Worm (Caenorhabditis elegans) whole organism, L1 larva: ENCODE results near the gene fbxl-1.
A peak's percentile ranks its signal among the peaks of the same experiment; 100 is the strongest.

Source experiments
- C16A3.4 ChIP-seq: fragments of 150-350 bp; optimal IDR thresholded peaks from 2 replicates; lab custom pipeline; 2014; ENCODE audit warnings: missing biosample characterization, missing genetic modification characterization
- F16B12.6 ChIP-seq: fragments of 150-350 bp; optimal IDR thresholded peaks from 2 replicates; lab custom pipeline; 2014; ENCODE audit warnings: missing biosample characterization, missing genetic modification characterization
- aly-2 ChIP-seq: fragments of 150-350 bp; optimal IDR thresholded peaks from 2 replicates; lab custom pipeline; 2014; ENCODE audit warnings: missing biosample characterization, missing genetic modification characterization
- blmp-1 ChIP-seq: fragments of 150-350 bp; optimal IDR thresholded peaks from 2 replicates; lab custom pipeline; 2014; ENCODE audit warnings: missing biosample characterization, missing genetic modification characterization
- ceh-90 ChIP-seq: sonication (generic microtip); optimal IDR thresholded peaks from 2 replicates; lab custom pipeline; 2016; ENCODE audit warnings: missing genetic modification characterization, missing compliant biosample characterization
- ces-1 ChIP-seq: fragments of 150-350 bp; optimal IDR thresholded peaks from 2 replicates; lab custom pipeline; 2014; ENCODE audit warnings: missing biosample characterization, missing genetic modification reagents, missing genetic modification characterization
- dpl-1 ChIP-seq, 3 experiments: fragments of 150-350 bp in 2 of 3; sonication (generic microtip) in 1 of 3; optimal IDR thresholded peaks; 2 replicates each; lab custom pipeline; 2014 to 2017; ENCODE audit warnings: missing biosample characterization in 3 of 3, missing genetic modification characterization in 3 of 3, missing genetic modification reagents in 3 of 3
- dsc-1 ChIP-seq: sonication (generic microtip); optimal IDR thresholded peaks from 2 replicates; lab custom pipeline; 2016; ENCODE audit warnings: mild to moderate bottlenecking, missing genetic modification characterization, missing compliant biosample characterization
- efl-1 ChIP-seq, 4 experiments: fragments of 150-350 bp; optimal IDR thresholded peaks in 3 of 4; peaks in 1 of 4; 1 replicate in 1 of 4; 2 replicates in 3 of 4; lab custom pipeline; 2014; ENCODE audit warnings: missing biosample characterization in 2 of 4, missing genetic modification characterization in 2 of 4, missing genetic modification reagents in 2 of 4
- efl-3 ChIP-seq: fragments of 200-800 bp; sonication (Bioruptor generic); optimal IDR thresholded peaks from 2 replicates; lab custom pipeline; 2018; ENCODE audit warnings: mild to moderate bottlenecking, missing genetic modification characterization, missing compliant biosample characterization
- egl-13 ChIP-seq: sonication (generic microtip); optimal IDR thresholded peaks from 2 replicates; lab custom pipeline; 2016; ENCODE audit warnings: missing genotype, missing genetic modification reagents, missing genetic modification characterization, missing compliant biosample characterization
- egl-27 ChIP-seq, 2 experiments: fragments of 150-350 bp in 1 of 2; sonication (generic microtip); optimal IDR thresholded peaks; 3 replicates each; lab custom pipeline; 2017 to 2018; ENCODE audit warnings: missing biosample characterization in 2 of 2, missing genetic modification characterization in 2 of 2, missing genetic modification reagents in 2 of 2
- fkh-10 ChIP-seq: sonication (generic microtip); optimal IDR thresholded peaks from 2 replicates; lab custom pipeline; 2017; ENCODE audit warnings: missing biosample characterization, missing genetic modification reagents, missing genetic modification characterization
- fkh-8 ChIP-seq: sonication (generic microtip); optimal IDR thresholded peaks from 2 replicates; lab custom pipeline; 2016; ENCODE audit warnings: mild to moderate bottlenecking, missing genetic modification characterization, missing compliant biosample characterization
- hlh-17 ChIP-seq: fragments of 200-800 bp; sonication (Bioruptor generic); optimal IDR thresholded peaks from 2 replicates; lab custom pipeline; 2018; ENCODE audit warnings: missing genetic modification characterization, mild to moderate bottlenecking, missing compliant biosample characterization, moderate library complexity, borderline replicate concordance
- hlh-4 ChIP-seq: sonication (generic microtip); optimal IDR thresholded peaks from 2 replicates; lab custom pipeline; 2016; ENCODE audit warnings: mild to moderate bottlenecking, missing genetic modification characterization, missing compliant biosample characterization
- hpl-2 ChIP-seq: fragments of 150-350 bp; optimal IDR thresholded peaks from 2 replicates; lab custom pipeline; 2014; ENCODE audit warnings: missing biosample characterization, missing genetic modification reagents, missing genetic modification characterization
- irx-1 ChIP-seq: sonication (generic microtip); optimal IDR thresholded peaks from 2 replicates; lab custom pipeline; 2016; ENCODE audit warnings: missing genetic modification characterization, missing compliant biosample characterization
- lin-13 ChIP-seq: fragments of 150-350 bp; optimal IDR thresholded peaks from 2 replicates; lab custom pipeline; 2014; ENCODE audit warnings: missing biosample characterization, missing genetic modification reagents, missing genetic modification characterization
- lin-14 ChIP-seq: fragments of 200-800 bp; sonication (Bioruptor generic); optimal IDR thresholded peaks from 2 replicates; lab custom pipeline; 2018; ENCODE audit warnings: mild to moderate bottlenecking, missing genetic modification characterization, moderate library complexity, missing compliant biosample characterization
- lin-15B ChIP-seq: fragments of 150-350 bp; sonication (generic microtip); optimal IDR thresholded peaks from 3 replicates; lab custom pipeline; 2014; ENCODE audit warnings: missing biosample characterization, missing genetic modification characterization
- lin-35 ChIP-seq, 2 experiments: fragments of 150-350 bp; optimal IDR thresholded peaks; 2 replicates each; lab custom pipeline; 2014; ENCODE audit warnings: missing biosample characterization in 2 of 2, missing genetic modification characterization in 2 of 2, missing genetic modification reagents in 2 of 2
- lin-39 ChIP-seq: fragments of 150-350 bp; optimal IDR thresholded peaks from 2 replicates; lab custom pipeline; 2014; ENCODE audit warnings: missing biosample characterization, missing genetic modification reagents, missing genetic modification characterization
- lir-3 ChIP-seq: sonication (generic microtip); optimal IDR thresholded peaks from 2 replicates; lab custom pipeline; 2016; ENCODE audit warnings: mild to moderate bottlenecking, missing genetic modification characterization, moderate library complexity, missing compliant biosample characterization; ENCODE audit not compliant: poor library complexity
- lsy-2 ChIP-seq, 2 experiments: fragments of 150-350 bp; optimal IDR thresholded peaks; 2 replicates each; lab custom pipeline; 2014; ENCODE audit warnings: missing biosample characterization in 2 of 2, missing genetic modification characterization in 2 of 2
- mab-9 ChIP-seq: fragments of 200-800 bp; sonication (Bioruptor generic); IDR thresholded peaks from 2 replicates; pipeline ENCODE4 v1.3.6; 2022; ENCODE audit warnings: missing genetic modification reagents, missing genetic modification characterization, missing compliant biosample characterization
- nhr-12 ChIP-seq: sonication (generic microtip); optimal IDR thresholded peaks from 2 replicates; lab custom pipeline; 2017; ENCODE audit warnings: missing biosample characterization, missing genetic modification characterization
- nhr-19 ChIP-seq: fragments of 200-800 bp; sonication (Bioruptor generic); conservative IDR thresholded peaks from 2 replicates; pipeline ENCODE4 v1.3.6; 2022; ENCODE audit warnings: missing genetic modification characterization, missing compliant biosample characterization
- nhr-47 ChIP-seq: sonication (generic microtip); optimal IDR thresholded peaks from 2 replicates; lab custom pipeline; 2016; ENCODE audit warnings: mild to moderate bottlenecking, missing genetic modification characterization, moderate library complexity, missing compliant biosample characterization
- nhr-84 ChIP-seq: sonication (generic microtip); optimal IDR thresholded peaks from 2 replicates; lab custom pipeline; 2017; ENCODE audit warnings: missing biosample characterization, missing genetic modification characterization
- nhr-85 ChIP-seq: sonication (generic microtip); peaks from one replicate; lab custom pipeline; 2016; ENCODE audit warnings: missing genetic modification characterization, inconsistent platforms, missing compliant biosample characterization
- nhr-90 ChIP-seq: sonication (generic microtip); optimal IDR thresholded peaks from 2 replicates; lab custom pipeline; 2016; ENCODE audit warnings: mild to moderate bottlenecking, missing genetic modification characterization, missing compliant biosample characterization; ENCODE audit not compliant: poor library complexity
- pag-3 ChIP-seq: sonication (generic microtip); optimal IDR thresholded peaks from 2 replicates; lab custom pipeline; 2017; ENCODE audit warnings: missing genetic modification characterization, mild to moderate bottlenecking, missing compliant biosample characterization, antibody characterized with exemption, borderline replicate concordance; ENCODE audit not compliant: insufficient read depth
- pax-3 ChIP-seq: fragments of 200-800 bp; sonication (Bioruptor generic); optimal IDR thresholded peaks from 2 replicates; lab custom pipeline; 2018; ENCODE audit warnings: mild to moderate bottlenecking, missing genetic modification characterization, moderate library complexity, missing compliant biosample characterization
- rnt-1 ChIP-seq: sonication (generic microtip); optimal IDR thresholded peaks from 2 replicates; lab custom pipeline; 2016; ENCODE audit warnings: mild to moderate bottlenecking, missing genetic modification characterization, moderate library complexity, missing compliant biosample characterization
- snpc-4 ChIP-seq: fragments of 150-350 bp; optimal IDR thresholded peaks from 2 replicates; lab custom pipeline; 2014; ENCODE audit warnings: missing biosample characterization, missing genetic modification characterization
- sox-4 ChIP-seq: sonication (generic microtip); optimal IDR thresholded peaks from 2 replicates; lab custom pipeline; 2016; ENCODE audit warnings: missing genetic modification characterization, missing compliant biosample characterization
- sptf-1 ChIP-seq: fragments of 150-350 bp; optimal IDR thresholded peaks from 2 replicates; lab custom pipeline; 2014; ENCODE audit warnings: missing biosample characterization, missing genetic modification characterization
- unc-62 ChIP-seq: fragments of 150-350 bp; optimal IDR thresholded peaks from 2 replicates; lab custom pipeline; 2014; ENCODE audit warnings: missing biosample characterization, missing genetic modification reagents, missing genetic modification characterization
- unc-86 ChIP-seq: sonication (generic microtip); optimal IDR thresholded peaks from 2 replicates; lab custom pipeline; 2016; ENCODE audit warnings: missing genetic modification characterization, missing compliant biosample characterization
- vab-15 ChIP-seq: sonication (generic microtip); optimal IDR thresholded peaks from 2 replicates; lab custom pipeline; 2017; ENCODE audit warnings: missing genotype, mild to moderate bottlenecking, missing genetic modification characterization, missing compliant biosample characterization
- xbp-1 ChIP-seq: sonication (generic microtip); optimal IDR thresholded peaks from 2 replicates; lab custom pipeline; 2016; ENCODE audit warnings: missing genetic modification characterization, missing compliant biosample characterization
- zip-4 ChIP-seq: fragments of 200-800 bp; sonication (Bioruptor generic); optimal IDR thresholded peaks from 2 replicates; lab custom pipeline; 2018; ENCODE audit warnings: mild to moderate bottlenecking, missing genetic modification characterization, moderate library complexity, missing compliant biosample characterization
- ztf-4 ChIP-seq: fragments of 150-350 bp; optimal IDR thresholded peaks from 2 replicates; lab custom pipeline; 2014; ENCODE audit warnings: missing biosample characterization, missing genetic modification characterization

Gene fbxl-1

DNA sequence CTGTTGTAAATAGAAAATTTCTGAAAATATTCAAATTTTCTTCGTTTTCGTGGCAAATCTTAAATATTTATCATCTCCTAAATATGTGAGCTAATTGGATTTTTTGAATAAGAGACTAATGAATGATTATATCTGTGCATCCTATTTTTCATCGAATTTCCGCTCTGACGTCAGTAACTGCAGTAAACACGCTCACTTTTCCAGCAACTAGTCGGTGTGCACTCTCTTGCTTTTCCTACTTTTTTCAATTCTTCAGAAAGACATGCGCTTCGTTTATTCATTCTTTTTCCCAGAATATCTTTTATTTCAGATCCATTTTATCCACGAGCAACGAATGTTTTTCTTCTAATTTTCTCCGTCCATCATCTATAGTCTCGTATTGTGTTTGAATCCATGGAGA is 1.9 kb downstream of the fbxl-1 start (continued):
- TF ChIP-seq lir-3 (tag; lab: Kevin White, UChicago): no peak
- peak; percentile 92 for TF ChIP-seq dsc-1 (tag; lab: Kevin White, UChicago)
- no peak for TF ChIP-seq aly-2 (tag; lab: Kevin White, UChicago)
- no peak for TF ChIP-seq vab-15 (tag; lab: Kevin White, UChicago)
- peak; percentile 63 for TF ChIP-seq lin-14 (GFP tag; lab: Kevin White, UChicago)
- no peak for TF ChIP-seq mab-9 (GFP tag; lab: Robert Waterston, UW)
- TF ChIP-seq dpl-1 (GFP tag; optimal IDR thresholded peaks at IDR 0.05; lab: Kevin White, UChicago): no peak
- no peak for TF ChIP-seq F16B12.6 (tag; lab: Kevin White, UChicago)
- TF ChIP-seq C16A3.4 (tag; lab: Kevin White, UChicago): no peak
- peak; percentile 45 for TF ChIP-seq ztf-4 (tag; lab: Kevin White, UChicago)
- TF ChIP-seq nhr-85 (tag; lab: Kevin White, UChicago): no peak
- TF ChIP-seq lin-15B (tag; lab: Kevin White, UChicago): no peak
- TF ChIP-seq nhr-84 (tag; lab: Kevin White, UChicago): no peak
- TF ChIP-seq fkh-10 (GFP tag; lab: Kevin White, UChicago): no peak
- TF ChIP-seq unc-86: peak; percentile 91
- TF ChIP-seq sptf-1 (tag; lab: Kevin White, UChicago): no peak
- peak; percentile 23 for TF ChIP-seq pax-3 (tag; lab: Kevin White, UChicago)
- TF ChIP-seq snpc-4 (tag; lab: Kevin White, UChicago): no peak
- TF ChIP-seq ces-1 (GFP tag; lab: Kevin White, UChicago): no peak
- no peak for TF ChIP-seq lin-35 (GFP tag; optimal IDR thresholded peaks at IDR 0.05; lab: Kevin White, UChicago)
- no peak for TF ChIP-seq efl-1 (optimal IDR thresholded peaks at IDR 0.05; lab: Kevin White, UChicago)
- TF ChIP-seq efl-1 (GFP tag; optimal IDR thresholded peaks at IDR 0.05 in 1 of 2; lab: Kevin White, UChicago): no peak
- TF ChIP-seq rnt-1 (tag; lab: Kevin White, UChicago): no peak
- TF ChIP-seq lin-39 (tag; lab: Kevin White, UChicago): no peak
- TF ChIP-seq blmp-1 (tag; lab: Kevin White, UChicago): no peak
- TF ChIP-seq egl-13 (tag; lab: Kevin White, UChicago): peak; percentile 76
- TF ChIP-seq nhr-90 (tag; lab: Kevin White, UChicago): no peak
- TF ChIP-seq hlh-17 (GFP tag; lab: Kevin White, UChicago): no peak
- no peak for TF ChIP-seq lsy-2 (tag; optimal IDR thresholded peaks at IDR 0.05; lab: Kevin White, UChicago)
- peak; percentile 71 for TF ChIP-seq fkh-8 (tag; lab: Kevin White, UChicago)
- no peak for TF ChIP-seq pag-3 (tag; lab: Kevin White, UChicago)
- no peak for TF ChIP-seq efl-3 (GFP tag; lab: Kevin White, UChicago)
- no peak for TF ChIP-seq xbp-1 (tag; lab: Kevin White, UChicago)
- TF ChIP-seq hpl-2 (GFP tag; lab: Kevin White, UChicago): no peak
- TF ChIP-seq nhr-19 (GFP tag; lab: Robert Waterston, UW): no peak
- no peak for TF ChIP-seq ceh-90 (tag; lab: Kevin White, UChicago)
- TF ChIP-seq lin-13 (GFP tag; lab: Kevin White, UChicago): no peak
- TF ChIP-seq unc-62: no peak
- TF ChIP-seq sox-4 (tag; lab: Kevin White, UChicago): peak; percentile 1
- no peak for TF ChIP-seq zip-4 (GFP tag; lab: Kevin White, UChicago)
- TF ChIP-seq egl-27 (tag; optimal IDR thresholded peaks at IDR 0.05; lab: Kevin White, UChicago): no peak
- peak; percentile 70 for TF ChIP-seq nhr-47 (tag; lab: Kevin White, UChicago)
- no peak for TF ChIP-seq irx-1 (tag; lab: Kevin White, UChicago)
- TF ChIP-seq nhr-12 (tag; lab: Kevin White, UChicago): no peak
- no peak for TF ChIP-seq hlh-4
